Worm (Caenorhabditis elegans): ENCODE measurements around the gene mrps-22.
A peak's percentile ranks its signal among the peaks of the same experiment; 100 is the strongest.

The mrps-22 gene

DNA sequence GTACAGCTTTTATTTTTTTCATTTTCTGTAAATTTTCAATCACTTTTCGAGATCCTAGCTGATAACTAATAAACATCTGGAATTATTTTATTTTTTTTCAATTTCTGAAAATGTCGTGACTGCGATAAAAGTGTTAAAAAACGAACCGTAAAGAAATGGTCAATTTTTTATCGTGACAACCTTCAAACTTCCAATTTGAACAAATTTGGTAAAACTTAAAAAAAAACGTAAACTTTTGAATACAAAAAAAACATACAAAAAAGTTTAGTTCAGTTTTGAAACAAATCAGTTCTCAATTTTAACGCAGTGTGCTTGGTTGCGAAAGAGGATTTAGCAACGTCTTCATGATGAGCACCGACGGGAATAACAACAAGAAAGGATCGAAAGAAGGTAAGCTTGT is 10.5 kb upstream of the mrps-22 start, which contains the start of gene C06A1.3:
Gene C06A1.3 (plus strand): TSS at position 301 of the 400 bp plus-strand sequence.
- no peak for TF ChIP-seq dpl-1 (GFP tag; optimal IDR thresholded peaks at IDR 0.05)
- TF ChIP-seq mxl-2 (GFP tag; conservative IDR thresholded peaks at IDR 0.05), result no peak
- TF ChIP-seq zag-1 (tag; optimal IDR thresholded peaks at IDR 0.05), result no peak
- no peak for TF ChIP-seq ceh-44 (GFP tag; IDR thresholded peaks at IDR 0.05)
- TF ChIP-seq ceh-32 (tag; optimal IDR thresholded peaks at IDR 0.05; ENCODE audit: poor library complexity), result no peak
- TF ChIP-seq pqm-1 (tag; optimal IDR thresholded peaks at IDR 0.05), result no peak
- TF ChIP-seq hlh-11 (tag; optimal IDR thresholded peaks at IDR 0.05), result no peak
- no peak for TF ChIP-seq nhr-42 (GFP tag; IDR thresholded peaks at IDR 0.05)
- TF ChIP-seq snpc-1.2 (GFP tag; IDR thresholded peaks at IDR 0.05), result no peak
- no peak for TF ChIP-seq lim-7 (GFP tag; IDR thresholded peaks at IDR 0.05)

- no peak for TF ChIP-seq ces-1 (GFP tag; optimal IDR thresholded peaks at IDR 0.05)
- TF ChIP-seq ceh-28 (tag; optimal IDR thresholded peaks at IDR 0.05), result no peak
- no peak for TF ChIP-seq set-16 (GFP tag; IDR thresholded peaks at IDR 0.05)
- TF ChIP-seq ceh-20 (GFP tag; IDR thresholded peaks at IDR 0.05), result no peak
- no peak for TF ChIP-seq snpc-1.2 (GFP tag; IDR thresholded peaks at IDR 0.05)
- no peak for TF ChIP-seq T20F7.1 (GFP tag; optimal IDR thresholded peaks at IDR 0.05)
- TF ChIP-seq duxl-1 (tag; optimal IDR thresholded peaks at IDR 0.05; ENCODE audit: poor library complexity), result peak; percentile 21
- TF ChIP-seq ztf-11 (tag; optimal IDR thresholded peaks at IDR 0.05), result no peak
- no peak for TF ChIP-seq daf-12 (tag; optimal IDR thresholded peaks at IDR 0.05)
- TF ChIP-seq lin-1 (GFP tag; IDR thresholded peaks at IDR 0.05), result no peak
- TF ChIP-seq tra-1 (GFP tag; IDR thresholded peaks at IDR 0.05), result no peak
- TF ChIP-seq madf-5 (GFP tag; IDR thresholded peaks at IDR 0.05), result 0 out of 4 replicates have a peak, but pooled peaks of 1 of the 2 experiments have one; percentile 16
- TF ChIP-seq cey-2 (tag; optimal IDR thresholded peaks at IDR 0.05; ENCODE audit: borderline replicate concordance, insufficient read depth), result no peak
- no peak for TF ChIP-seq D1046.2 (GFP tag; IDR thresholded peaks at IDR 0.05)
- TF ChIP-seq lin-38 (GFP tag; IDR thresholded peaks at IDR 0.05), result peak; percentile 60
- TF ChIP-seq daf-8 (GFP tag; IDR thresholded peaks at IDR 0.05), result no peak
- no peak for TF ChIP-seq nhr-28 (tag; optimal IDR thresholded peaks at IDR 0.05)
- TF ChIP-seq F10B5.3 (tag; optimal IDR thresholded peaks at IDR 0.05), result no peak
- TF ChIP-seq zip-11 (GFP tag; IDR thresholded peaks at IDR 0.05), result no peak
Measured at ce11 chrII:10574177-10574576, 8.2 kb upstream of the mrps-22 start.

DNA sequence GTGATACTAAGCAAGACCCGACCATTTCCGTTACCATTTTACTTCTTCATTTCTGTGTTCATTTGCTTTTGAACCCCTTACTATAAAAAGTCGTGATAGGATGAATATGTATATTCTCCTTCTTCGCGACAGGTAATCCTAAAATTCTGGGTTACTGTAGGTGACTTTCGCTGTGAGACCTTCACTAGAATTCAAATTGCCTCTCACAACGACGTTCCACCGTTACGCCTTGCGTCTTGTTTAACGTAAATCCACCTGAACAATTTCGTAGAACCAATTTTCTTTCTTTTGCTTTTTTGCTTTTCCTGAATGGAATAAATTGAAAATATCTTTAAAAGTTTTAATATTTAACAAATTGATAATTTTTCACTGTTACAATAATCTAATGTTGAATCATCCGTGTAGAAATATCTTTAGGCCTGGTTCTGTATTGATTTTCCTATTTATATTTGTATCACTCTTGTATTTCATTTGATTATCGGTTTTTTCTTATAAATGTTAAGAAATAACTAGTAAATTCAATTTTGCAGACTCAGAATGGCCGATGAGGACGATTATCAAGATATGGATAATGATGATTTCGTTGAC is 3.5 kb upstream of the mrps-22 start, which contains the start of gene rpb-6:
Gene rpb-6 (plus strand): TSS at position 538 of the 588 bp plus-strand sequence.
- TF ChIP-seq T20F7.1 (GFP tag; optimal IDR thresholded peaks at IDR 0.05) (peak; percentile 93), F37D6.2 (tag; optimal IDR thresholded peaks at IDR 0.05) (no peak), lsy-2 (tag; optimal IDR thresholded peaks at IDR 0.05) (peak in 1 of 2 experiments; percentile 76), Y48G9A.11 (GFP tag; IDR thresholded peaks at IDR 0.05) (peak; percentile 95), mxl-2 (GFP tag; conservative IDR thresholded peaks at IDR 0.05) (no peak), dpl-1 (GFP tag; optimal IDR thresholded peaks at IDR 0.05) (peak; percentile 74), dmd-6 (GFP tag; IDR thresholded peaks at IDR 0.05) (no peak), R02D3.7 (tag; optimal IDR thresholded peaks at IDR 0.05) (peak; percentile 51), mes-2 (tag; optimal IDR thresholded peaks at IDR 0.05; ENCODE audit: poor library complexity, severe bottlenecking) (peak; percentile 59)

DNA sequence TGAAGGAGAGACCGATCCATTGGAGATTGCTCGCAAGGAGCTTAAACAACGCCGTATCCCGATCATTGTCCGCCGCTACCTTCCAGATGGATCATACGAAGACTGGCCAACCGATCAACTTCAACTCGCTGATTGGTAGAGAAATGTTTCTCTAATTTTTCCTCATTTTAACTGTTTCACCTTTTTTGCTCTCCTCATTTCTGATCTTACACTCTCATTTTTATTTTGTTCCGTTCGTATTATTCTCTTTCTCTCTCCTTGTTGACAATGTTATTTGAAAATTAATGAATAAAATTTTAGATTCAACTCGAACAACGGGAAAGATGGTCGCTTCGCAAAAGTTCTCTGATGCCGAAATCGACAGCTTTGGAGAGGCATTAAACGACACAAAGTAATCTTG is 2.8 kb upstream of the mrps-22 start, which contains the start of gene dohh-1:
Gene dohh-1 (plus strand): TSS at position 301 of the 400 bp plus-strand sequence.
- no peak for TF ChIP-seq zfp-2 (tag; optimal IDR thresholded peaks at IDR 0.05)
- no peak for TF ChIP-seq Y48G9A.11 (GFP tag; IDR thresholded peaks at IDR 0.05)
- no peak for TF ChIP-seq nhr-42 (GFP tag; IDR thresholded peaks at IDR 0.05)
- no peak for TF ChIP-seq mes-2 (tag; optimal IDR thresholded peaks at IDR 0.05; ENCODE audit: poor library complexity, severe bottlenecking)
- TF ChIP-seq php-3 (GFP tag; IDR thresholded peaks at IDR 0.05), result no peak
- TF ChIP-seq mep-1 (tag; optimal IDR thresholded peaks at IDR 0.05), result no peak

Data from whole organism, L4 larva.